Fruit fly (Drosophila melanogaster): ENCODE data around the gene Ssb-c31a.

Gene Ssb-c31a

DNA sequence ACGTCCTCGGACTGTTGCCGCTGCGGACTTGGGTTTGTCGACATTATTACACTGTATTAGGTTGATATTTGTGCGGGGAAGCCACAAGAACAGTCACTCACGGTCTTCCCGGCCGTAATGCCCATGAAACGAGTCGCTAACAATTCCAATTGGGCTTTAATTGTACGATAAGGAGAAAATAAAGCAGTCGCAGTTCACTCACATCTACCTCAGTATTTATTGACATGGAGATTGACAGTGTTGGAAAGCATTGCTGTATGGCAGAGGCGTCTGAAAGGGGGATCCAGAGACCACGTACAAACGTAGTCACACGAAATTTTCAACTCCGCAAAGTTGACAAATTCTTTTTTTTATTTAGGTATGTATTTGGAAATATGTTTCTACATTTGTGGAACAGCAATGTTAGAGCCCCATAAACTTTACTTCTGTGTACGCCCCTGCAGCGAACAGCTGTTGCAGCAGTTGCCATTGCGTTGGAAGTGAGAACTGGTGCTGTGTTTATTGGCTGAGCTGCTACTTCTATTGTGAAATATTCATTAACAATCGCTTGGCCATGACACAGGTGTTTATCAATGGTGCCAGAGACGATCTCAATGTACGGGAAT is 1.6 kb downstream of the Ssb-c31a start, which contains the start of the genes CG8372 and CG8360:
Gene CG8372 (minus strand): TSS at position 237 of the 605 bp plus-strand sequence.
Gene CG8360 (plus strand): TSS at position 294 of the 605 bp plus-strand sequence.
- TF ChIP-seq CG10321 (GFP tag; IDR thresholded peaks at IDR 0.05): peak; percentile 88
- peak; percentile 92 for TF ChIP-seq grn (GFP tag; optimal IDR thresholded peaks at IDR 0.05)
- TF ChIP-seq CG2678 (tag; optimal IDR thresholded peaks at IDR 0.05): peak; percentile 99
- peak; percentile 96 for TF ChIP-seq fd64A (GFP tag; optimal IDR thresholded peaks at IDR 0.05)
- TF ChIP-seq jing (GFP tag; optimal IDR thresholded peaks at IDR 0.05): peak; percentile 99
- peak; percentile 98 for TF ChIP-seq Fer3 (tag; optimal IDR thresholded peaks at IDR 0.05)
- TF ChIP-seq CG34224 (GFP tag; IDR thresholded peaks at IDR 0.05; ENCODE audit: partially characterized antibody): peak; percentile 42; the same call in 2 of the 3 replicates
- peak; percentile 92 for TF ChIP-seq CG31365 (tag; optimal IDR thresholded peaks at IDR 0.05)
- TF ChIP-seq hkb (optimal IDR thresholded peaks at IDR 0.05): no peak
- peak; percentile 99 for TF ChIP-seq hkb (GFP tag; IDR thresholded peaks at IDR 0.05)
- peak; percentile 90 for TF ChIP-seq kni (GFP tag; optimal IDR thresholded peaks at IDR 0.05)
- peak; percentile 98 for TF ChIP-seq NK7.1 (GFP tag; optimal IDR thresholded peaks at IDR 0.05)
- TF ChIP-seq Scr (GFP tag; IDR thresholded peaks at IDR 0.05; ENCODE audit: partially characterized antibody): peak; percentile 49
- TF ChIP-seq CG3847 (GFP tag; IDR thresholded peaks at IDR 0.05): peak; percentile 99
- peak; percentile 98 for TF ChIP-seq CG30431 (GFP tag; optimal IDR thresholded peaks at IDR 0.05)
- TF ChIP-seq Atf6 (GFP tag; IDR thresholded peaks at IDR 0.05): peak; percentile 99
- peak; percentile 99 for TF ChIP-seq H2.0 (GFP tag; IDR thresholded peaks at IDR 0.05)
- TF ChIP-seq MTF-1 (GFP tag; optimal IDR thresholded peaks at IDR 0.05; ENCODE audit: borderline replicate concordance): peak; percentile 97
- peak; percentile 98 for TF ChIP-seq CG3726 (GFP tag; IDR thresholded peaks at IDR 0.05)
- peak; percentile 98 for TF ChIP-seq Meics (GFP tag; optimal IDR thresholded peaks at IDR 0.05)
- TF ChIP-seq esg (GFP tag; conservative IDR thresholded peaks at IDR 0.05): peak; percentile 99
- TF ChIP-seq Sox100B (GFP tag; optimal IDR thresholded peaks at IDR 0.05): peak; percentile 96
- TF ChIP-seq Fer2 (tag; optimal IDR thresholded peaks at IDR 0.05): peak; percentile 96
- TF ChIP-seq Dll (GFP tag; IDR thresholded peaks at IDR 0.05; ENCODE audit: partially characterized antibody): peak; percentile 74
- peak; percentile 95 for TF ChIP-seq Bdp1 (GFP tag; optimal IDR thresholded peaks at IDR 0.05)
- TF ChIP-seq Hand (GFP tag; optimal IDR thresholded peaks at IDR 0.05): peak; percentile 97
- TF ChIP-seq knrl (GFP tag; IDR thresholded peaks at IDR 0.05; ENCODE audit: partially characterized antibody): peak; percentile 57; the same call in 2 of the 3 replicates
- TF ChIP-seq dm (GFP tag; optimal IDR thresholded peaks at IDR 0.05): peak; percentile 98
- TF ChIP-seq Ada2b (GFP tag; IDR thresholded peaks at IDR 0.05): peak; percentile 99
- no peak for TF ChIP-seq prd (optimal IDR thresholded peaks at IDR 0.05)
- peak; percentile 100 for TF ChIP-seq prd (GFP tag; IDR thresholded peaks at IDR 0.05)
- peak; percentile 99 for TF ChIP-seq zfh2 (GFP tag; optimal IDR thresholded peaks at IDR 0.05)
- peak; percentile 99 for TF ChIP-seq CG6813 (GFP tag; optimal IDR thresholded peaks at IDR 0.05)
- TF ChIP-seq Lpt (GFP tag; optimal IDR thresholded peaks at IDR 0.05): no peak
- TF ChIP-seq tna (GFP tag; IDR thresholded peaks at IDR 0.05; ENCODE audit: partially characterized antibody): no peak
- TF ChIP-seq CG6765 (GFP tag; optimal IDR thresholded peaks at IDR 0.05): peak; percentile 97
- TF ChIP-seq CG13775 (GFP tag; optimal IDR thresholded peaks at IDR 0.05): peak; percentile 98
- TF ChIP-seq HLH3B (GFP tag; IDR thresholded peaks at IDR 0.05): peak; percentile 99
- peak; percentile 37 for TF ChIP-seq zf30C (GFP tag; optimal IDR thresholded peaks at IDR 0.05)
- peak; percentile 98 for TF ChIP-seq CG10979 (tag; optimal IDR thresholded peaks at IDR 0.05)
- peak; percentile 99 for TF ChIP-seq CG14441 (GFP tag; IDR thresholded peaks at IDR 0.05)
- 0 out of 3 replicates have a peak, but pooled peaks have one; percentile 31 for TF ChIP-seq hb (GFP tag; IDR thresholded peaks at IDR 0.05; ENCODE audit: partially characterized antibody)
- TF ChIP-seq CG10543 (GFP tag; optimal IDR thresholded peaks at IDR 0.05): peak; percentile 98
- TF ChIP-seq CG11456 (GFP tag; IDR thresholded peaks at IDR 0.05): peak; percentile 99
- peak; percentile 98 for TF ChIP-seq CG12219 (GFP tag; optimal IDR thresholded peaks at IDR 0.05)
- TF ChIP-seq CG11696 (GFP tag; IDR thresholded peaks at IDR 0.05): peak; percentile 96
- TF ChIP-seq CG17612 (GFP tag; IDR thresholded peaks at IDR 0.05): peak; percentile 97
- peak; percentile 98 for TF ChIP-seq CG6175 (GFP tag; IDR thresholded peaks at IDR 0.05)
- no peak for TF ChIP-seq Trl (optimal IDR thresholded peaks at IDR 0.05)
- TF ChIP-seq Trl (GFP tag; optimal IDR thresholded peaks at IDR 0.05): peak; percentile 99

Measured in whole organism, embryonic.